Worm (Caenorhabditis elegans) whole organism, L3 larva: ENCODE measurements around the gene clec-128.

ENCODE experiments used
- ama-1 ChIP-seq: fragments of 150-350 bp; optimal IDR thresholded peaks from 2 replicates; lab custom pipeline; 2018
- egl-27 ChIP-seq: sonication (generic microtip); optimal IDR thresholded peaks from 4 replicates; lab custom pipeline; 2017; ENCODE audit warnings: missing biosample characterization, missing genetic modification reagents, missing genetic modification characterization
- elt-3 ChIP-seq, 3 experiments: fragments of 150-350 bp in 1 of 3; sonication (generic microtip) in 2 of 3; optimal IDR thresholded peaks; 2 replicates in 2 of 3; 4 replicates in 1 of 3; lab custom pipeline; 2014 to 2017; ENCODE audit warnings: missing biosample characterization in 3 of 3, missing genetic modification characterization in 3 of 3
- mdl-1 ChIP-seq: fragments of 150-350 bp; optimal IDR thresholded peaks from 2 replicates; lab custom pipeline; 2014; ENCODE audit warnings: missing biosample characterization, missing genetic modification characterization
- mml-1 ChIP-seq: fragments of 150-350 bp; sonication (generic microtip); optimal IDR thresholded peaks from 3 replicates; lab custom pipeline; 2014; ENCODE audit warnings: missing biosample characterization, missing genetic modification characterization
- nhr-11 ChIP-seq: fragments of 150-350 bp; optimal IDR thresholded peaks from 2 replicates; lab custom pipeline; 2014; ENCODE audit warnings: missing biosample characterization, missing genetic modification characterization
- nhr-25 ChIP-seq: sonication (generic microtip); optimal IDR thresholded peaks from 2 replicates; lab custom pipeline; 2017; ENCODE audit warnings: missing biosample characterization, missing genetic modification characterization
- nhr-76 ChIP-seq: fragments of 150-350 bp; sonication (generic microtip); optimal IDR thresholded peaks from 5 replicates; lab custom pipeline; 2014; ENCODE audit warnings: missing biosample characterization, missing genetic modification characterization
- pqm-1 ChIP-seq: fragments of 150-350 bp; optimal IDR thresholded peaks from 2 replicates; lab custom pipeline; 2017; ENCODE audit warnings: missing biosample characterization, missing genetic modification characterization, inconsistent platforms
- snpc-4 ChIP-seq: fragments of 150-350 bp; optimal IDR thresholded peaks from 2 replicates; lab custom pipeline; 2014; ENCODE audit warnings: missing biosample characterization, missing genetic modification characterization

- no peak for TF ChIP-seq elt-3 (tag; optimal IDR thresholded peaks at IDR 0.05; lab: Kevin White, UChicago)
- TF ChIP-seq nhr-76 (tag; lab: Kevin White, UChicago) = no peak
- TF ChIP-seq nhr-11 (tag; lab: Kevin White, UChicago) = no peak
- no peak for TF ChIP-seq mdl-1
- TF ChIP-seq pqm-1 = peak; percentile 8
- peak; percentile 25 for TF ChIP-seq snpc-4 (tag; lab: Kevin White, UChicago)
- peak; percentile 3 for TF ChIP-seq nhr-25 (tag; lab: Kevin White, UChicago)
- TF ChIP-seq mml-1 (tag; lab: Kevin White, UChicago) = no peak
- TF ChIP-seq ama-1 (lab: Kevin White, UChicago) = no peak
- no peak for TF ChIP-seq egl-27 (tag; lab: Kevin White, UChicago)
Observed at ce11 chrII:3520988-3521850, 49.6 kb downstream of the clec-128 start, which contains the start of gene W09G10.9.
